Worm (Caenorhabditis elegans) whole organism, midembryonic: Measurements from ENCODE around the gene ZK742.3.

Experiments used
- klf-2 ChIP-seq: fragments of 200-800 bp; sonication (Bioruptor generic); conservative IDR thresholded peaks from 2 replicates; pipeline ENCODE4 v1.3.6; 2022; ENCODE audit warnings: missing genetic modification reagents, missing genetic modification characterization, missing compliant biosample characterization
- med-1 ChIP-seq: sonication (generic microtip); optimal IDR thresholded peaks from 2 replicates; lab custom pipeline; 2017; ENCODE audit warnings: missing genetic modification characterization, mild to moderate bottlenecking, missing compliant biosample characterization, antibody characterized with exemption, missing genetic modification reagents; ENCODE audit not compliant: insufficient read depth
- ref-1 ChIP-seq: fragments of 200-800 bp; sonication (Bioruptor generic); conservative IDR thresholded peaks from 2 replicates; pipeline ENCODE4 v1.3.6; 2022; ENCODE audit warnings: missing genetic modification reagents, missing genetic modification characterization, missing compliant biosample characterization
- tab-1 ChIP-seq: fragments of 200-800 bp; sonication (Bioruptor generic); IDR thresholded peaks from 2 replicates; pipeline ENCODE4 v1.3.6; 2022; ENCODE audit warnings: missing genetic modification characterization, missing compliant biosample characterization
- ztf-29 ChIP-seq: fragments of 200-800 bp; sonication (Bioruptor generic); IDR thresholded peaks from 2 replicates; pipeline ENCODE4 v1.3.6; 2022; ENCODE audit warnings: missing genetic modification reagents, missing genetic modification characterization, missing compliant biosample characterization

- TF ChIP-seq ztf-29 (GFP tag; lab: Robert Waterston, UW) = no peak
- no peak for TF ChIP-seq klf-2 (GFP tag; lab: Robert Waterston, UW)
- TF ChIP-seq tab-1 (GFP tag; lab: Robert Waterston, UW) = no peak
- TF ChIP-seq ref-1 = no peak
- no peak for TF ChIP-seq med-1 (GFP tag; lab: Kevin White, UChicago)
These were observed 6.1 kb downstream of the ZK742.3 start for ce11 chrV:7803563-7803962.
